Fruit fly (Drosophila melanogaster): Measurements from ENCODE around the gene Ggamma30A.
A peak's percentile ranks its signal among the peaks of the same experiment; 100 is the strongest.

Ggamma30A gene

DNA sequence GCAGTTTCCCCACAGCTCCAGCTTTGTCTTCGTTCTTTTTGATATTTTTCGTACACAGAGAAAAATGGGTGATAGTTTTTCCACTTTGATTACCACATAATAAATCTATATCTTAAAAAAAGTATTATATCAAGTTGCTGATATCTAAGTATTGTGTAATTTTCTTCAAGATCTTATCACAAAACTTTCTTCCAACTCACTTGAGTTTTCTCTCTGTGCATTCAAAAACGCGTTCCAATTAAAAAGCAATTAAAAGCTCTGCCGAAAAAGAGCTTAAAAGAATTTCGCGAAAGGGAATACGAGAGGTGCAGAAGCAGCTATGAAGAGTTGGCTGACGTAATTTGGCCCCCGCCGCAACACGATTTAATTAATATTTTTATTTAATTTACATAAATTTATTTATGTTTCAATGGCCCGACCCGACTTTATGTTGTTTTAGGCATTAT, 20.8 kb upstream of the Ggamma30A start (continued):
- TF ChIP-seq sisA (GFP tag; IDR thresholded peaks at IDR 0.05) (peak; percentile 52), CG15696 (tag; optimal IDR thresholded peaks at IDR 0.05) (no peak), nau (GFP tag; optimal IDR thresholded peaks at IDR 0.05) (no peak), Doc3 (GFP tag; IDR thresholded peaks at IDR 0.05; ENCODE audit: partially characterized antibody) (no peak), Scr (GFP tag; IDR thresholded peaks at IDR 0.05; ENCODE audit: partially characterized antibody) (no peak), B-H1 (GFP tag; IDR thresholded peaks at IDR 0.05) (no peak), CG9817 (tag; optimal IDR thresholded peaks at IDR 0.05) (peak; percentile 33), bigmax (GFP tag; optimal IDR thresholded peaks at IDR 0.05) (no peak), CG34422 (GFP tag; IDR thresholded peaks at IDR 0.05) (peak; percentile 19; the same call in 1 of the 3 replicates), Trl (optimal IDR thresholded peaks at IDR 0.05) (no peak), Trl (GFP tag; optimal IDR thresholded peaks at IDR 0.05) (no peak), CG8944 (GFP tag; optimal IDR thresholded peaks at IDR 0.05) (no peak), Myb (GFP tag; optimal IDR thresholded peaks at IDR 0.05) (no peak), CG6813 (GFP tag; optimal IDR thresholded peaks at IDR 0.05) (no peak), crol (GFP tag; IDR thresholded peaks at IDR 0.05) (no peak), Drgx (GFP tag; IDR thresholded peaks at IDR 0.05) (peak; percentile 32; the same call in 1 of the 2 replicates), CG9609 (GFP tag; optimal IDR thresholded peaks at IDR 0.05) (no peak), CG3281 (GFP tag; optimal IDR thresholded peaks at IDR 0.05) (peak; percentile 58), ara (GFP tag; IDR thresholded peaks at IDR 0.05) (no peak), chm (GFP tag; IDR thresholded peaks at IDR 0.05) (no peak), CG43689 (GFP tag; IDR thresholded peaks at IDR 0.05) (no peak), CG7839 (tag; optimal IDR thresholded peaks at IDR 0.05) (peak; percentile 69), wek (GFP tag; optimal IDR thresholded peaks at IDR 0.05) (no peak), chn (GFP tag; optimal IDR thresholded peaks at IDR 0.05) (no peak), CG1024 (GFP tag; IDR thresholded peaks at IDR 0.05) (peak; percentile 20; the same call in 1 of the 2 replicates), vnd (GFP tag; IDR thresholded peaks at IDR 0.05; ENCODE audit: partially characterized antibody) (no peak), CG6254 (GFP tag; optimal IDR thresholded peaks at IDR 0.05) (no peak), dimm (GFP tag; IDR thresholded peaks at IDR 0.05) (no peak), CG12071 (GFP tag; optimal IDR thresholded peaks at IDR 0.05) (no peak), HHEX (GFP tag; optimal IDR thresholded peaks at IDR 0.05) (peak; percentile 28), Atf-2 (GFP tag; optimal IDR thresholded peaks at IDR 0.05) (no peak), pros (GFP tag; optimal IDR thresholded peaks at IDR 0.05) (no peak), CG30431 (GFP tag; optimal IDR thresholded peaks at IDR 0.05) (no peak), CG17361 (GFP tag; IDR thresholded peaks at IDR 0.05) (no peak), CG6765 (GFP tag; optimal IDR thresholded peaks at IDR 0.05) (no peak), BtbVII (GFP tag; optimal IDR thresholded peaks at IDR 0.05) (peak; percentile 1), CG11456 (GFP tag; IDR thresholded peaks at IDR 0.05) (no peak), CG12942 (GFP tag; optimal IDR thresholded peaks at IDR 0.05) (no peak), CG9876 (GFP tag; optimal IDR thresholded peaks at IDR 0.05) (no peak), HLH3B (GFP tag; IDR thresholded peaks at IDR 0.05) (peak; percentile 58), Nf-YC (tag; optimal IDR thresholded peaks at IDR 0.05) (peak; percentile 19), CG1529 (GFP tag; optimal IDR thresholded peaks at IDR 0.05) (no peak), Antp (GFP tag; optimal IDR thresholded peaks at IDR 0.05) (no peak), PHDP (tag; optimal IDR thresholded peaks at IDR 0.05) (peak; percentile 61), D (optimal IDR thresholded peaks at IDR 0.05) (no peak), D (GFP tag; optimal IDR thresholded peaks at IDR 0.05) (no peak), CG13123 (GFP tag; optimal IDR thresholded peaks at IDR 0.05) (no peak), z (GFP tag; IDR thresholded peaks at IDR 0.05) (no peak), vfl (GFP tag; optimal IDR thresholded peaks at IDR 0.05) (no peak), dmrt11E (tag; optimal IDR thresholded peaks at IDR 0.05) (no peak), CG18599 (GFP tag; optimal IDR thresholded peaks at IDR 0.05) (peak; percentile 41), CG5953 (GFP tag; IDR thresholded peaks at IDR 0.05) (no peak)
